Worm (Caenorhabditis elegans) whole organism, late embryonic: ENCODE measurements around the gene C01B10.44.

ENCODE experiments used
- C08G9.2 ChIP-seq: sonication (generic microtip); optimal IDR thresholded peaks from 2 replicates; lab custom pipeline; 2016; ENCODE audit warnings: mild to moderate bottlenecking, missing genetic modification characterization, moderate library complexity, missing compliant biosample characterization
- K09A11.1 ChIP-seq: sonication (generic microtip); optimal IDR thresholded peaks from 2 replicates; lab custom pipeline; 2017; ENCODE audit warnings: antibody characterized with exemption, mild to moderate bottlenecking, missing genetic modification characterization, missing compliant biosample characterization; ENCODE audit not compliant: insufficient read depth
- ahr-1 ChIP-seq: sonication (generic microtip); optimal IDR thresholded peaks from 2 replicates; lab custom pipeline; 2016; ENCODE audit warnings: missing genetic modification characterization, missing compliant biosample characterization
- ama-1 ChIP-seq: fragments of 150-350 bp; optimal IDR thresholded peaks from 2 replicates; lab custom pipeline; 2014
- ceh-6 ChIP-seq: fragments of 200-800 bp; sonication (Bioruptor generic); optimal IDR thresholded peaks from 2 replicates; lab custom pipeline; 2018; ENCODE audit warnings: mild to moderate bottlenecking, missing genetic modification characterization, missing compliant biosample characterization
- ceh-9 ChIP-seq: sonication (generic microtip); optimal IDR thresholded peaks from 2 replicates; lab custom pipeline; 2016; ENCODE audit warnings: mild to moderate bottlenecking, missing genetic modification characterization, inconsistent platforms, missing compliant biosample characterization
- elt-2 ChIP-seq: sonication (generic microtip); optimal IDR thresholded peaks from 2 replicates; lab custom pipeline; 2016; ENCODE audit warnings: missing genetic modification reagents, missing genetic modification characterization, missing compliant biosample characterization
- fkh-6 ChIP-seq: sonication (generic microtip); optimal IDR thresholded peaks from 2 replicates; lab custom pipeline; 2016; ENCODE audit warnings: missing genetic modification characterization, missing compliant biosample characterization
- nhr-11 ChIP-seq: fragments of 150-350 bp; optimal IDR thresholded peaks from 2 replicates; lab custom pipeline; 2014; ENCODE audit warnings: missing biosample characterization, missing genetic modification characterization
- pha-2 ChIP-seq: sonication (generic microtip); optimal IDR thresholded peaks from 2 replicates; lab custom pipeline; 2017; ENCODE audit warnings: mild to moderate bottlenecking, missing genetic modification characterization, missing compliant biosample characterization
- pha-4 ChIP-seq: fragments of 150-350 bp; optimal IDR thresholded peaks from 2 replicates; lab custom pipeline; 2018; ENCODE audit warnings: missing biosample characterization, missing genetic modification reagents, missing genetic modification characterization
- rnt-1 ChIP-seq: sonication (generic microtip); optimal IDR thresholded peaks from 2 replicates; lab custom pipeline; 2016; ENCODE audit warnings: missing genetic modification characterization, missing compliant biosample characterization
- unc-42 ChIP-seq: sonication (generic microtip); optimal IDR thresholded peaks from 2 replicates; lab custom pipeline; 2016; ENCODE audit warnings: missing genotype, missing genetic modification characterization, missing compliant biosample characterization

DNA sequence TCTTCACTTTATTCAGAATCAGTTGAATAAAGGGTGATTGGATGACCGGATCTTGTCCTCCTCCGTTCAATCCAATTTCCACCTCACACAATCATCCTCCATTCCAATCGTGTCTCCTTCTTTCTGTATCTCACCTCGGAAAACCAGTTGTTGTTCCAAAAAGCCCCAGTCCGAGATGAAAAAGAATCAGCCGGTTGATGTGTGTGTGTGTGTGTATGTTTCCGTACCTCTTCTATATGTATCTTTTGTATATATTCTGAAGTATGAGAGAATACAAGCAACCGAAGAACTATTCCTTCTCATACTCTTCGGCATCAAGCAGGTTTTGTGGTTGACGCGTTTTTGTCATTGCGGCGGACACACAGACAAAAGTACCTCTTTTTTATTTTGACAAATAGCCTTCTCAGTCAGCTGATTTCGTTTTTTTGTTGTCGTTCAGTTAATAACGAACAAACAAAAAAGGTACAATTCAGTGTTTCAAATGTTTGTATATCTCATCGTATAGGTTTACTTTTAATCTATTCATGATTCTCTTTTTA is 30.2 kb downstream of the C01B10.44 start:
- TF ChIP-seq pha-2 (no peak), elt-2 (tag; lab: Kevin White, UChicago) (no peak), pha-4 (tag; lab: Kevin White, UChicago) (no peak), ahr-1 (no peak), ceh-9 (tag; lab: Kevin White, UChicago) (no peak), unc-42 (tag; lab: Kevin White, UChicago) (no peak), rnt-1 (tag; lab: Kevin White, UChicago) (no peak), C08G9.2 (no peak), nhr-11 (tag; lab: Kevin White, UChicago) (no peak), ama-1 (no peak), ceh-6 (GFP tag; lab: Kevin White, UChicago) (no peak), K09A11.1 (tag; lab: Kevin White, UChicago) (no peak), fkh-6 (no peak)
